Worm (Caenorhabditis elegans) whole organism, midembryonic: ENCODE data around the gene C12D12.3.

Source experiments
- T22C8.4 ChIP-seq: fragments of 200-800 bp; sonication (Bioruptor generic); IDR thresholded peaks from 2 replicates; pipeline ENCODE4 v1.3.6; 2022; ENCODE audit warnings: missing genetic modification characterization, missing compliant biosample characterization
- cog-1 ChIP-seq: sonication (generic microtip); optimal IDR thresholded peaks from 2 replicates; lab custom pipeline; 2016; ENCODE audit warnings: missing genetic modification characterization, missing compliant biosample characterization
- flt-1 ChIP-seq: fragments of 200-800 bp; sonication (Bioruptor generic); IDR thresholded peaks from 2 replicates; pipeline ENCODE4 v1.3.6; 2022; ENCODE audit warnings: missing genetic modification characterization, missing compliant biosample characterization
- klf-2 ChIP-seq: fragments of 200-800 bp; sonication (Bioruptor generic); conservative IDR thresholded peaks from 2 replicates; pipeline ENCODE4 v1.3.6; 2022; ENCODE audit warnings: missing genetic modification reagents, missing genetic modification characterization, missing compliant biosample characterization
- med-1 ChIP-seq: sonication (generic microtip); optimal IDR thresholded peaks from 2 replicates; lab custom pipeline; 2017; ENCODE audit warnings: missing genetic modification characterization, mild to moderate bottlenecking, missing compliant biosample characterization, antibody characterized with exemption, missing genetic modification reagents; ENCODE audit not compliant: insufficient read depth
- ref-1 ChIP-seq: fragments of 200-800 bp; sonication (Bioruptor generic); conservative IDR thresholded peaks from 2 replicates; pipeline ENCODE4 v1.3.6; 2022; ENCODE audit warnings: missing genetic modification reagents, missing genetic modification characterization, missing compliant biosample characterization
- tab-1 ChIP-seq: fragments of 200-800 bp; sonication (Bioruptor generic); IDR thresholded peaks from 2 replicates; pipeline ENCODE4 v1.3.6; 2022; ENCODE audit warnings: missing genetic modification characterization, missing compliant biosample characterization
- ztf-23 ChIP-seq: fragments of 200-800 bp; sonication (Bioruptor generic); IDR thresholded peaks from 2 replicates; pipeline ENCODE4 v1.3.6; 2022; ENCODE audit warnings: missing genetic modification reagents, missing genetic modification characterization, missing compliant biosample characterization
- ztf-29 ChIP-seq: fragments of 200-800 bp; sonication (Bioruptor generic); IDR thresholded peaks from 2 replicates; pipeline ENCODE4 v1.3.6; 2022; ENCODE audit warnings: missing genetic modification reagents, missing genetic modification characterization, missing compliant biosample characterization

Gene C12D12.3

DNA sequence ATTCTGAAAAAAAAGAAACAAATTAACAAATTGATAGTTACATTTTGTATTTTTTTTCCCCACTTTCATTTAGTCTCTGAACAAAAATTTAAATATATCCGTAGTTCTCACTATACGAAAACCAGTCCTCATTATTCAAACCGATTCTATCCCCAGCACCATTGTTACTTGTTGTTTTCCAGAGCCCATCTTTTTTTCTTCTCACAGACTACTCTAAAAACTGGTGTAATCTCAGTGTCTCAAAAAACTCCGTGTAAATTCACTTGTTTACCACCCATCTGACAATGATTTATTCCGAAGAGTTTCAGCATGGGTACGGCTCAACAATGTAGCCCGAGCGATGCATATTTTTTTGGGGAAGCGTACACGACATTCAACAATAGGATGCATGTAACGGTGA is at the start of gene C12D12.3:
Gene C12D12.3, plus strand, starts transcription at position 301 of the 400 bp plus-strand sequence.
- no peak for TF ChIP-seq klf-2 (GFP tag; lab: Robert Waterston, UW)
- TF ChIP-seq med-1 (GFP tag; lab: Kevin White, UChicago), result no peak
- TF ChIP-seq ztf-23 (GFP tag; lab: Robert Waterston, UW), result no peak
- no peak for TF ChIP-seq tab-1 (GFP tag; lab: Robert Waterston, UW)
- no peak for TF ChIP-seq T22C8.4 (GFP tag; lab: Robert Waterston, UW)
- no peak for TF ChIP-seq ztf-29 (GFP tag; lab: Robert Waterston, UW)
- TF ChIP-seq flt-1 (GFP tag; lab: Robert Waterston, UW), result no peak
- no peak for TF ChIP-seq ref-1 (GFP tag; lab: Robert Waterston, UW)
- TF ChIP-seq cog-1, result no peak

- TF ChIP-seq med-1 (GFP tag; lab: Kevin White, UChicago) (no peak), T22C8.4 (GFP tag; lab: Robert Waterston, UW) (no peak), klf-2 (GFP tag; lab: Robert Waterston, UW) (no peak), ztf-23 (GFP tag; lab: Robert Waterston, UW) (no peak), ztf-29 (GFP tag; lab: Robert Waterston, UW) (no peak), flt-1 (GFP tag; lab: Robert Waterston, UW) (no peak), cog-1 (no peak), tab-1 (GFP tag; lab: Robert Waterston, UW) (no peak), ref-1 (GFP tag; lab: Robert Waterston, UW) (no peak)
Observed at ce11 chrX:3439823-3440222, 49.3 kb upstream of the C12D12.3 start.

DNA sequence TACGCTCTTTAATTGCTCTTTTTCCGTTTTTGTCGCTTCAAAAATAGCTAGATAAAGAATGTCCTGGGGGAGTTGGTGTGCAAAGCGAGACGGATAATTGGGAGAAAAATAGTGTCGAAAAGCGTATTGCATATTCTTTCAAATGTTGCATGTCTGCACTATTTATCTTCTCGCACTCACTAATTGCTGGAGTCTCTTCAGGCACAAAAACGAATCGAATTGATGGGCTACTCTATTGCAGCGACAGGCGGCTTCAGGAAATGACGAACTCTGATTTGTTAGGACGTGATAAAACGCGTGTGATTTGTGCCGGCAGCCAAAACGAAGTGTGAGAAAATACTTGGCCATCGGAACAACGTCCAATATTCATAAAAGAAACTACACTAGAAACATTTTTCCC is 48.8 kb upstream of the C12D12.3 start:
- no peak for TF ChIP-seq flt-1 (GFP tag; lab: Robert Waterston, UW)
- TF ChIP-seq cog-1, result no peak
- no peak for TF ChIP-seq tab-1 (GFP tag; lab: Robert Waterston, UW)
- TF ChIP-seq klf-2 (GFP tag; lab: Robert Waterston, UW), result no peak
- TF ChIP-seq med-1 (GFP tag; lab: Kevin White, UChicago), result no peak
- no peak for TF ChIP-seq ztf-23 (GFP tag; lab: Robert Waterston, UW)
- TF ChIP-seq ref-1 (GFP tag; lab: Robert Waterston, UW), result no peak
- TF ChIP-seq ztf-29 (GFP tag; lab: Robert Waterston, UW), result no peak
- no peak for TF ChIP-seq T22C8.4 (GFP tag; lab: Robert Waterston, UW)

ce11 chrX:3441539-3441938 is 47.6 kb upstream of the C12D12.3 start, which contains the start of gene ZK813.3:
TSS of gene ZK813.3 (plus strand) at chrX:3441839.
- TF ChIP-seq ztf-29 (GFP tag; lab: Robert Waterston, UW), result no peak
- TF ChIP-seq ref-1 (GFP tag; lab: Robert Waterston, UW), result no peak
- no peak for TF ChIP-seq cog-1
- no peak for TF ChIP-seq klf-2 (GFP tag; lab: Robert Waterston, UW)
- TF ChIP-seq flt-1 (GFP tag; lab: Robert Waterston, UW), result no peak

- TF ChIP-seq T22C8.4 (GFP tag; lab: Robert Waterston, UW), result no peak
- no peak for TF ChIP-seq cog-1
- no peak for TF ChIP-seq klf-2 (GFP tag; lab: Robert Waterston, UW)
- TF ChIP-seq ztf-29 (GFP tag; lab: Robert Waterston, UW), result no peak
- no peak for TF ChIP-seq med-1 (GFP tag; lab: Kevin White, UChicago)
- no peak for TF ChIP-seq flt-1 (GFP tag; lab: Robert Waterston, UW)
- TF ChIP-seq ref-1 (GFP tag; lab: Robert Waterston, UW), result no peak
- no peak for TF ChIP-seq ztf-23 (GFP tag; lab: Robert Waterston, UW)
- TF ChIP-seq tab-1 (GFP tag; lab: Robert Waterston, UW), result no peak
Observed at ce11 chrX:3443526-3443925, 45.6 kb upstream of the C12D12.3 start, which contains the start of gene ZK813.2. TSS of gene ZK813.2 (plus strand) at chrX:3443826.

DNA sequence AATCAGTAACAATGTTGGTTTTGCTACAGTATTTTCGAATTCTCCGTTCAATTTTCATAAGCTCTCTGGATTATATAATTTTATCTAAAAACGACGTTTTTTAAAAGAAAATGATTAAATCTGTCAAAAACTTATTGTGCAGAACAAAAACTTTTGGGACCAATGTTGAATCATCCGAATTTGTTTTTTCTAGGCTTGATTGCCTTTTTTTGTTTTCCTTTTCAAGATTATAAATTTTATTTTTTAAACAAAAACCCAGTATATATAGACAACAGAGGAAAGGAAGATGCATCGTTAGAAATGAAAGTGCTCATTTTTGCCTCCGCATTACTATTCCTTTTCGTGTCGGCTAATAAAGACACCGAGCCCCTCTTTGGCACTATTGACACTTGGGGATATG is 44.6 kb upstream of the C12D12.3 start, which contains the start of gene ZK813.7:
Gene ZK813.7, plus strand, starts transcription at position 301 of the 400 bp plus-strand sequence.
- TF ChIP-seq klf-2 (GFP tag; lab: Robert Waterston, UW) (no peak), T22C8.4 (GFP tag; lab: Robert Waterston, UW) (no peak), med-1 (GFP tag; lab: Kevin White, UChicago) (no peak), ztf-29 (GFP tag; lab: Robert Waterston, UW) (no peak), cog-1 (no peak), flt-1 (GFP tag; lab: Robert Waterston, UW) (no peak), ref-1 (GFP tag; lab: Robert Waterston, UW) (no peak), ztf-23 (GFP tag; lab: Robert Waterston, UW) (no peak), tab-1 (GFP tag; lab: Robert Waterston, UW) (no peak)

- no peak for TF ChIP-seq flt-1 (GFP tag; lab: Robert Waterston, UW)
- TF ChIP-seq tab-1 (GFP tag; lab: Robert Waterston, UW), result no peak
- no peak for TF ChIP-seq T22C8.4 (GFP tag; lab: Robert Waterston, UW)
- no peak for TF ChIP-seq cog-1
- no peak for TF ChIP-seq klf-2 (GFP tag; lab: Robert Waterston, UW)
- no peak for TF ChIP-seq med-1 (GFP tag; lab: Kevin White, UChicago)
- no peak for TF ChIP-seq ref-1 (GFP tag; lab: Robert Waterston, UW)
- no peak for TF ChIP-seq ztf-29 (GFP tag; lab: Robert Waterston, UW)
- no peak for TF ChIP-seq ztf-23 (GFP tag; lab: Robert Waterston, UW)
Observed at ce11 chrX:3446011-3446410, 43.1 kb upstream of the C12D12.3 start, which contains the start of gene ZK813.1. TSS of gene ZK813.1 (plus strand) at chrX:3446311.

- TF ChIP-seq T22C8.4 (GFP tag; lab: Robert Waterston, UW) (no peak), ztf-29 (GFP tag; lab: Robert Waterston, UW) (no peak), cog-1 (no peak), med-1 (GFP tag; lab: Kevin White, UChicago) (no peak), ref-1 (GFP tag; lab: Robert Waterston, UW) (no peak), ztf-23 (GFP tag; lab: Robert Waterston, UW) (no peak), klf-2 (GFP tag; lab: Robert Waterston, UW) (no peak), tab-1 (GFP tag; lab: Robert Waterston, UW) (no peak), flt-1 (GFP tag; lab: Robert Waterston, UW) (0 out of 2 replicates have a peak, but pooled peaks have one; percentile 17)
Observed at ce11 chrX:3451122-3451521, 38.0 kb upstream of the C12D12.3 start, which contains the start of gene ZK813.5. TSS of gene ZK813.5 (minus strand) at chrX:3451222.

DNA sequence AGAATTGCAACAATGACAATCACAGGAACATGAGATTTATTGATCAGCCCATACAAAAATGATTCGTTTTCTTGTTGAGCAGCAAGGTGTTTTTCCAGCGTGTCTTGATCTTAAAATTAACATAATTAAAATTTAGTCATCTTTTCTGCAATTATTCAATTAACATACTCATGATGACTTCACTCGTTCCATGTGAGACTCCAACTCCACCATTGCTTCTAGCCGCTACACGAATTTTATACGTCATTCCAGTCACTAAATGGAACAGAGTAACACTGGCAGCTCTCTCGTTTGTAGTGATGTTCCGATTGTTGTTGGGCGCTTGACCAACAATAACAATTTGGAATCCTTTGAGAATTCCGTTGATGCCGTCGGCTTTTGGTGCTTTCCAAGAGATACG is 35.2 kb upstream of the C12D12.3 start:
- TF ChIP-seq ztf-29 (GFP tag; lab: Robert Waterston, UW), result no peak
- no peak for TF ChIP-seq ztf-23 (GFP tag; lab: Robert Waterston, UW)
- TF ChIP-seq med-1 (GFP tag; lab: Kevin White, UChicago), result no peak
- TF ChIP-seq flt-1 (GFP tag; lab: Robert Waterston, UW), result no peak
- TF ChIP-seq klf-2 (GFP tag; lab: Robert Waterston, UW), result no peak
- TF ChIP-seq ref-1 (GFP tag; lab: Robert Waterston, UW), result no peak
- no peak for TF ChIP-seq T22C8.4 (GFP tag; lab: Robert Waterston, UW)
- no peak for TF ChIP-seq tab-1 (GFP tag; lab: Robert Waterston, UW)
- no peak for TF ChIP-seq cog-1
